Fruit fly (Drosophila melanogaster): ENCODE data around the gene fd96Cb.

DNA sequence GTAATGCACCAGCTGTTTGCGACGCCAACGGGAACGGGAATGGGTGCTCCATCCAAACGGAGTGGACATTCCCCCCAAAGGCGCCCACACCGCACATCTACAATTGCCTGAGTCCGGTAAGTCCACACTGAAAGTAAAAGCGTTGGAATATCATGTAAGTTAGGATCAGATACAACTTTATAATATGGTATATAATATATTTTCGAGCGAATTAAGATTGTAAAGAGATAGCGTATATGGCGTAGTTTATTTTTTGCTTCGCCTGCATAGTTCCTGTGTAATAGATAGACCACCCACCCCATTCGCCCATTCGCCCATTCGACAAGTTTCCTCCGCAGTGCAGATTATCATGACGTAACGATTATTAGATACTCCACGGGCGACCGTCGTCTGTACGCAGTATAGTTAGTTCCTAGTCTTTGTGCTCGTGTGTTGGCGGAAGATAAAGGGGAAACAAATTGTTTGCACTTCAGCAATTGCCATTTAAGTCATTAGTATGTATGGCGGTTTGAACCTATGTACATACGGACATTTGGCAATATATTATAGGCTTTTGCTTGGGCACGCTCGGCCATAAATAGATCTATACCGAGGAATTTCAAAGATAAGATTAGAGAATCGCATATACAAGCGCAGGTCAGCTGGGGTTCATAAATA, 43.2 kb upstream of the fd96Cb start:
- TF ChIP-seq CG8478 (optimal IDR thresholded peaks at IDR 0.05) = no peak
- TF ChIP-seq CTCF (optimal IDR thresholded peaks at IDR 0.05) = no peak
